Worm (Caenorhabditis elegans) whole organism, late embryonic: Measurements from ENCODE around the gene C28C12.12.
A peak's percentile ranks its signal among the peaks of the same experiment; 100 is the strongest.

Experiments
- C38D4.7 ChIP-seq: fragments of 200-800 bp; sonication (Bioruptor generic); optimal IDR thresholded peaks from 2 replicates; lab custom pipeline; 2018; ENCODE audit warnings: mild to moderate bottlenecking, missing genetic modification characterization, moderate library complexity, missing compliant biosample characterization
- ama-1 ChIP-seq: fragments of 150-350 bp; optimal IDR thresholded peaks from 2 replicates; lab custom pipeline; 2014
- ceh-2 ChIP-seq: sonication (generic microtip); optimal IDR thresholded peaks from 2 replicates; lab custom pipeline; 2016; ENCODE audit warnings: missing genotype, missing genetic modification characterization, missing compliant biosample characterization
- ceh-45 ChIP-seq: fragments of 200-800 bp; sonication (Bioruptor generic); IDR thresholded peaks from 2 replicates; pipeline ENCODE4 v1.3.6; 2022; ENCODE audit warnings: missing genetic modification reagents, missing genetic modification characterization, missing compliant biosample characterization
- ceh-48 ChIP-seq: sonication (generic microtip); optimal IDR thresholded peaks from 2 replicates; lab custom pipeline; 2016; ENCODE audit warnings: missing genetic modification characterization, inconsistent platforms, missing compliant biosample characterization
- ceh-6 ChIP-seq: fragments of 200-800 bp; sonication (Bioruptor generic); optimal IDR thresholded peaks from 2 replicates; lab custom pipeline; 2018; ENCODE audit warnings: mild to moderate bottlenecking, missing genetic modification characterization, missing compliant biosample characterization
- che-1 ChIP-seq: sonication (generic microtip); optimal IDR thresholded peaks from 2 replicates; lab custom pipeline; 2016; ENCODE audit warnings: mild to moderate bottlenecking, missing genetic modification characterization, missing compliant biosample characterization
- dmd-4 ChIP-seq: sonication (generic microtip); optimal IDR thresholded peaks from 2 replicates; lab custom pipeline; 2016; ENCODE audit warnings: borderline replicate concordance, missing genetic modification characterization, missing compliant biosample characterization
- dve-1 ChIP-seq: sonication (generic microtip); optimal IDR thresholded peaks from 2 replicates; lab custom pipeline; 2017; ENCODE audit warnings: antibody characterized with exemption, mild to moderate bottlenecking, missing genetic modification characterization, missing compliant biosample characterization
- elt-2 ChIP-seq: sonication (generic microtip); optimal IDR thresholded peaks from 2 replicates; lab custom pipeline; 2016; ENCODE audit warnings: missing genetic modification reagents, missing genetic modification characterization, missing compliant biosample characterization
- ets-4 ChIP-seq: sonication (generic microtip); optimal IDR thresholded peaks from 2 replicates; lab custom pipeline; 2016; ENCODE audit warnings: missing genetic modification characterization, missing compliant biosample characterization
- hlh-13 ChIP-seq: fragments of 200-800 bp; sonication (Bioruptor generic); optimal IDR thresholded peaks from 2 replicates; lab custom pipeline; 2018; ENCODE audit warnings: mild to moderate bottlenecking, missing genetic modification characterization, missing compliant biosample characterization
- madf-2 ChIP-seq: sonication (generic microtip); optimal IDR thresholded peaks from 2 replicates; lab custom pipeline; 2017; ENCODE audit warnings: missing genetic modification characterization, missing compliant biosample characterization
- pqm-1 ChIP-seq: sonication (generic microtip); optimal IDR thresholded peaks from 2 replicates; lab custom pipeline; 2016; ENCODE audit warnings: missing genetic modification characterization, missing compliant biosample characterization
- rnt-1 ChIP-seq: sonication (generic microtip); optimal IDR thresholded peaks from 2 replicates; lab custom pipeline; 2016; ENCODE audit warnings: missing genetic modification characterization, missing compliant biosample characterization
- unc-55 ChIP-seq: sonication (generic microtip); optimal IDR thresholded peaks from 2 replicates; lab custom pipeline; 2017; ENCODE audit warnings: missing biosample characterization, missing genetic modification reagents, missing genetic modification characterization

The C28C12.12 gene

ce11 chrIV:8450534-8450933 lies 45.6 kb downstream of the C28C12.12 start:
- TF ChIP-seq ceh-48: no peak
- TF ChIP-seq elt-2 (tag; lab: Kevin White, UChicago): peak; percentile 99
- TF ChIP-seq unc-55 (GFP tag; lab: Kevin White, UChicago): no peak
- TF ChIP-seq, all 69 proteins: peak for 1

- no peak for TF ChIP-seq ceh-45
- no peak for TF ChIP-seq ets-4
- no peak for TF ChIP-seq rnt-1
- TF ChIP-seq che-1 (tag; lab: Kevin White, UChicago): no peak
- no peak for TF ChIP-seq C38D4.7 (GFP tag; lab: Kevin White, UChicago)
- TF ChIP-seq pqm-1 (tag; lab: Kevin White, UChicago): no peak
- no peak for TF ChIP-seq dmd-4
- no peak for TF ChIP-seq ceh-6 (GFP tag; lab: Kevin White, UChicago)
- no peak for TF ChIP-seq elt-2 (tag; lab: Kevin White, UChicago)
- no peak for TF ChIP-seq ceh-2 (tag; lab: Kevin White, UChicago)
Measured at ce11 chrIV:8449869-8450268, 46.3 kb downstream of the C28C12.12 start.

- TF ChIP-seq dve-1 (tag; lab: Kevin White, UChicago) (no peak), madf-2 (tag; lab: Kevin White, UChicago) (no peak), hlh-13 (no peak), ama-1 (lab: Kevin White, UChicago) (no peak)
Measured at ce11 chrIV:8446904-8447303, 49.3 kb downstream of the C28C12.12 start, which contains the start of gene T01B11.1. T01B11.1 (plus strand) TSS chrIV:8447204.
